Fruit fly (Drosophila melanogaster) whole organism, pupa: ENCODE data around the gene Tollo.

Experiments
- CG32121 ChIP-seq: fragments of 200-800 bp; sonication (Bioruptor generic); IDR thresholded peaks from 2 replicates; pipeline ENCODE4 v1.3.6; 2022; ENCODE audit warnings: missing biosample characterization, missing genetic modification characterization
- CG8159 ChIP-seq: fragments of 200-800 bp; sonication (Bioruptor generic); optimal IDR thresholded peaks from 3 replicates; lab custom pipeline; 2018; ENCODE audit warnings: missing biosample characterization, mild to moderate bottlenecking, missing genetic modification characterization, moderate library complexity
- CG8301 ChIP-seq: fragments of 200-800 bp; sonication (Bioruptor generic); optimal IDR thresholded peaks from 2 replicates; lab custom pipeline; 2018; ENCODE audit warnings: missing biosample characterization, mild to moderate bottlenecking, missing genetic modification characterization
- Ets98B ChIP-seq: fragments of 200-800 bp; sonication (Bioruptor generic); IDR thresholded peaks from 2 replicates; pipeline ENCODE4 v1.3.6; 2022; ENCODE audit warnings: missing biosample characterization, missing genetic modification characterization
- Snoo ChIP-seq: fragments of 200-800 bp; sonication (Bioruptor generic); optimal IDR thresholded peaks from 3 replicates; lab custom pipeline; 2017; ENCODE audit warnings: missing biosample characterization, mild to moderate bottlenecking, missing genetic modification characterization, inconsistent platforms
- gl ChIP-seq: fragments of 200-800 bp; sonication (Bioruptor generic); optimal IDR thresholded peaks from 2 replicates; lab custom pipeline; 2018; ENCODE audit warnings: missing biosample characterization, mild to moderate bottlenecking, missing genetic modification characterization

DNA sequence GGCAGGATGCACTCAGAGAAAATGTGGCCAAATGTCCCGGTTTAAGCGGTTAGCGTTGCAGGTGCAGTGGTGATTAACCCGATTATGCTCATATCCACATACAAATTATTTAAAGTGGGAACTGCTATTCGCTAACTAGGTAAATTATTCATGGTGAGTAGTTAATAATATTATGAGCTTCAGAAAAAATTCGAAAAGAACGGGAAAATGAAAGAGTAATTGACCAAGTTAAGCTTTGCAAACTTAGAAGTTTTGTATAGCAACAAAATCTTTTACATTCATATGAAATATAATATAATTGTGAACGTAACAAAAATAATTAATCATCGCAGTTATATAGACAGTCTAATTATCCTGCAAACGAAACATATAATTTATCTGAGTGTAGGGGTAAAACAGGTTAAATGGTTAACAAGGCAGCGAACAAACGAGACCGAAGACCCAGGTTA lies 18.2 kb downstream of the Tollo start:
- TF ChIP-seq gl (tag; lab: Kevin White, UChicago) (no peak), CG8159 (tag; lab: Kevin White, UChicago) (peak; percentile 41), Ets98B (no peak), Snoo (no peak), CG8301 (peak; percentile 72), CG32121 (GFP tag; lab: Robert Waterston, UW) (no peak)
